Worm (Caenorhabditis elegans): ENCODE data around the gene F11A5.17.

ce11 chrV:16233624-16234023 is 31.8 kb downstream of the F11A5.17 start, which contains the start of gene clec-233:
- TF ChIP-seq snpc-4 (tag; optimal IDR thresholded peaks at IDR 0.05): no peak
- TF ChIP-seq elt-1 (tag; optimal IDR thresholded peaks at IDR 0.05; ENCODE audit: borderline replicate concordance, insufficient read depth): no peak
- TF ChIP-seq sptf-1 (tag; optimal IDR thresholded peaks at IDR 0.05): no peak
- TF ChIP-seq lsy-2 (tag; optimal IDR thresholded peaks at IDR 0.05): no peak
- no peak for TF ChIP-seq nhr-2 (tag; optimal IDR thresholded peaks at IDR 0.05)
- no peak for TF ChIP-seq nhr-237 (tag; optimal IDR thresholded peaks at IDR 0.05)
- TF ChIP-seq nhr-12 (tag; optimal IDR thresholded peaks at IDR 0.05): no peak
- TF ChIP-seq zip-8 (tag; optimal IDR thresholded peaks at IDR 0.05): no peak
- no peak for TF ChIP-seq mep-1 (tag; optimal IDR thresholded peaks at IDR 0.05)
- no peak for TF ChIP-seq ztf-11 (tag; optimal IDR thresholded peaks at IDR 0.05)
- TF ChIP-seq M03D4.4 (tag; optimal IDR thresholded peaks at IDR 0.05): no peak
- TF ChIP-seq unc-120 (tag; optimal IDR thresholded peaks at IDR 0.05; ENCODE audit: poor library complexity, severe bottlenecking): no peak
- no peak for TF ChIP-seq unc-39 (tag; optimal IDR thresholded peaks at IDR 0.05)
- no peak for TF ChIP-seq nhr-76 (tag; optimal IDR thresholded peaks at IDR 0.05)
